Fruit fly (Drosophila melanogaster) whole organism, pupa: ENCODE measurements around the gene dysf.
A peak's percentile ranks its signal among the peaks of the same experiment; 100 is the strongest.

ENCODE experiments used
- CG10348 ChIP-seq: fragments of 200-800 bp; sonication (Bioruptor generic); IDR thresholded peaks from 2 replicates; pipeline ENCODE4 v1.3.6; 2022; ENCODE audit warnings: missing biosample characterization, missing genetic modification characterization
- CG12605 ChIP-seq: fragments of 200-800 bp; sonication (Bioruptor generic); IDR thresholded peaks from 2 replicates; pipeline ENCODE4 v1.3.6; 2022; ENCODE audit warnings: missing biosample characterization, missing genetic modification characterization
- CG13204 ChIP-seq: fragments of 200-800 bp; sonication (Bioruptor generic); optimal IDR thresholded peaks from 2 replicates; lab custom pipeline; 2018; ENCODE audit warnings: missing biosample characterization, mild to moderate bottlenecking, missing genetic modification characterization, moderate library complexity
- CG14655 ChIP-seq: fragments of 200-800 bp; sonication (Bioruptor generic); optimal IDR thresholded peaks from 3 replicates; lab custom pipeline; 2017; ENCODE audit warnings: mild to moderate bottlenecking, missing biosample characterization, missing genetic modification reagents, missing genetic modification characterization
- CG15710 ChIP-seq: fragments of 200-800 bp; sonication (Bioruptor generic); optimal IDR thresholded peaks from 2 replicates; lab custom pipeline; 2018; ENCODE audit warnings: missing biosample characterization, mild to moderate bottlenecking, missing genetic modification characterization, moderate library complexity
- CG17806 ChIP-seq: fragments of 200-800 bp; sonication (Bioruptor generic); optimal IDR thresholded peaks from 2 replicates; lab custom pipeline; 2018; ENCODE audit warnings: missing biosample characterization, mild to moderate bottlenecking, missing genetic modification characterization, moderate library complexity
- CG32121 ChIP-seq: fragments of 200-800 bp; sonication (Bioruptor generic); IDR thresholded peaks from 2 replicates; pipeline ENCODE4 v1.3.6; 2022; ENCODE audit warnings: missing biosample characterization, missing genetic modification characterization
- CG34367 ChIP-seq: fragments of 200-800 bp; sonication (Bioruptor generic); optimal IDR thresholded peaks from 2 replicates; lab custom pipeline; 2018; ENCODE audit warnings: missing biosample characterization, mild to moderate bottlenecking, missing genetic modification characterization
- CG4496 ChIP-seq: fragments of 200-800 bp; sonication (Bioruptor generic); IDR thresholded peaks from 3 replicates; pipeline ENCODE4 v1.3.6; 2022; ENCODE audit warnings: missing biosample characterization, missing genetic modification characterization
- CG8159 ChIP-seq: fragments of 200-800 bp; sonication (Bioruptor generic); optimal IDR thresholded peaks from 3 replicates; lab custom pipeline; 2018; ENCODE audit warnings: missing biosample characterization, mild to moderate bottlenecking, missing genetic modification characterization, moderate library complexity
- CG8301 ChIP-seq: fragments of 200-800 bp; sonication (Bioruptor generic); optimal IDR thresholded peaks from 2 replicates; lab custom pipeline; 2018; ENCODE audit warnings: missing biosample characterization, mild to moderate bottlenecking, missing genetic modification characterization
- CG9948 ChIP-seq: fragments of 200-800 bp; sonication (Bioruptor generic); optimal IDR thresholded peaks from 2 replicates; lab custom pipeline; 2018; ENCODE audit warnings: missing biosample characterization, mild to moderate bottlenecking, missing genetic modification characterization, moderate library complexity
- D1 ChIP-seq: fragments of 200-800 bp; sonication (Bioruptor generic); optimal IDR thresholded peaks from 2 replicates; lab custom pipeline; 2018; ENCODE audit warnings: missing biosample characterization, mild to moderate bottlenecking, missing genetic modification characterization, moderate library complexity
- EcR ChIP-seq: fragments of 200-800 bp; sonication (Bioruptor generic); optimal IDR thresholded peaks from 3 replicates; lab custom pipeline; 2019; ENCODE audit warnings: missing biosample characterization, missing genetic modification characterization, mild to moderate bottlenecking, moderate library complexity, missing genetic modification reagents
- Ets98B ChIP-seq: fragments of 200-800 bp; sonication (Bioruptor generic); IDR thresholded peaks from 2 replicates; pipeline ENCODE4 v1.3.6; 2022; ENCODE audit warnings: missing biosample characterization, missing genetic modification characterization
- Pif1A ChIP-seq: fragments of 200-800 bp; sonication (Bioruptor generic); optimal IDR thresholded peaks from 3 replicates; lab custom pipeline; 2016; ENCODE audit warnings: missing biosample characterization, missing genetic modification characterization
- Pif1B ChIP-seq: fragments of 200-800 bp; sonication (Bioruptor generic); optimal IDR thresholded peaks from 3 replicates; lab custom pipeline; 2016; ENCODE audit warnings: missing biosample characterization, missing genetic modification characterization
- Snoo ChIP-seq: fragments of 200-800 bp; sonication (Bioruptor generic); optimal IDR thresholded peaks from 3 replicates; lab custom pipeline; 2017; ENCODE audit warnings: missing biosample characterization, mild to moderate bottlenecking, missing genetic modification characterization, inconsistent platforms
- fd96Ca ChIP-seq: fragments of 200-800 bp; sonication (Bioruptor generic); IDR thresholded peaks from 3 replicates; pipeline ENCODE4 v1.3.6; 2022; ENCODE audit warnings: missing biosample characterization, missing genetic modification characterization
- gl ChIP-seq: fragments of 200-800 bp; sonication (Bioruptor generic); optimal IDR thresholded peaks from 2 replicates; lab custom pipeline; 2018; ENCODE audit warnings: missing biosample characterization, mild to moderate bottlenecking, missing genetic modification characterization
- rn ChIP-seq: fragments of 200-800 bp; sonication (Bioruptor generic); IDR thresholded peaks from 2 replicates; pipeline ENCODE4 v1.3.6; 2022; ENCODE audit warnings: missing biosample characterization, missing genetic modification characterization

The dysf gene

DNA sequence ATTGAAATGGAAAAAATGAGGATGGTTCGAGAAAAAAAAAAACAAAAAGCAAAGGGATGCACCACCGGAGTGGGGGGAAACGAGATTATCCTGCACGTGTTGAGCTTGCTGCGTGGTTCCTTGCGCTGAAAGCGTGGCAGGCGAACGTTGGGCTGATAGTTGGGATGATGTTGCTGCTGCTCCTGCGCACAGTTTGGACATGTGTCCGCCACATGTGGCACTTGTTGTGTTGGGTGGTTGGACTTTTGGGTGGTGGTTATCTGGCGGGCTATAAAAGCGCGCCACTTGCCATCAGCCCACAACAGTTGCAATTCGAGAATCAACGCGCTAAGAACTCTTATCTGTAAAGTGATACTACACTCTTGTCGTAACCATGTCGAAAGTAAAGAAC is 65.9 kb downstream of the dysf start:
- TF ChIP-seq CG10348 (GFP tag; lab: Robert Waterston, UW) (no peak), CG4496 (GFP tag; lab: Robert Waterston, UW) (no peak), CG12605 (GFP tag; lab: Robert Waterston, UW) (no peak), rn (GFP tag; lab: Robert Waterston, UW) (no peak), CG32121 (GFP tag; lab: Robert Waterston, UW) (no peak), CG8159 (tag; lab: Kevin White, UChicago) (no peak), CG8301 (no peak), EcR (no peak), fd96Ca (GFP tag; lab: Robert Waterston, UW) (no peak), Ets98B (GFP tag; lab: Robert Waterston, UW) (no peak), CG15710 (tag; lab: Kevin White, UChicago) (no peak)

- TF ChIP-seq gl (tag; lab: Kevin White, UChicago) (no peak), EcR (peak; percentile 60)
Measured at dm6 chr3R:26031968-26032610, 66.4 kb downstream of the dysf start.

- no peak for TF ChIP-seq CG9948
- no peak for TF ChIP-seq CG15710 (tag; lab: Kevin White, UChicago)
- TF ChIP-seq CG10348 (GFP tag; lab: Robert Waterston, UW) = no peak
- no peak for TF ChIP-seq Pif1B (GFP tag; lab: Kevin White, UChicago)
- TF ChIP-seq Snoo (tag; lab: Kevin White, UChicago) = no peak
- no peak for TF ChIP-seq D1 (tag; lab: Kevin White, UChicago)
- no peak for TF ChIP-seq CG8159 (tag; lab: Kevin White, UChicago)
- TF ChIP-seq CG34367 (tag; lab: Kevin White, UChicago) = no peak
- no peak for TF ChIP-seq fd96Ca (GFP tag; lab: Robert Waterston, UW)
- TF ChIP-seq gl (tag; lab: Kevin White, UChicago) = no peak
- no peak for TF ChIP-seq CG13204 (GFP tag; lab: Kevin White, UChicago)
- no peak for TF ChIP-seq Ets98B (GFP tag; lab: Robert Waterston, UW)
- TF ChIP-seq CG8301 = no peak
- no peak for TF ChIP-seq CG12605 (GFP tag; lab: Robert Waterston, UW)
- no peak for TF ChIP-seq Pif1A (GFP tag; lab: Kevin White, UChicago)
- TF ChIP-seq rn (GFP tag; lab: Robert Waterston, UW) = no peak
- no peak for TF ChIP-seq CG32121 (GFP tag; lab: Robert Waterston, UW)
- no peak for TF ChIP-seq CG17806 (tag; lab: Kevin White, UChicago)
- no peak for TF ChIP-seq CG14655 (GFP tag; lab: Kevin White, UChicago)
Measured at dm6 chr3R:26030562-26030961, 67.9 kb downstream of the dysf start.

dm6 chr3R:26027903-26028302 is 70.6 kb downstream of the dysf start:
- TF ChIP-seq Snoo (tag; lab: Kevin White, UChicago) = no peak

DNA sequence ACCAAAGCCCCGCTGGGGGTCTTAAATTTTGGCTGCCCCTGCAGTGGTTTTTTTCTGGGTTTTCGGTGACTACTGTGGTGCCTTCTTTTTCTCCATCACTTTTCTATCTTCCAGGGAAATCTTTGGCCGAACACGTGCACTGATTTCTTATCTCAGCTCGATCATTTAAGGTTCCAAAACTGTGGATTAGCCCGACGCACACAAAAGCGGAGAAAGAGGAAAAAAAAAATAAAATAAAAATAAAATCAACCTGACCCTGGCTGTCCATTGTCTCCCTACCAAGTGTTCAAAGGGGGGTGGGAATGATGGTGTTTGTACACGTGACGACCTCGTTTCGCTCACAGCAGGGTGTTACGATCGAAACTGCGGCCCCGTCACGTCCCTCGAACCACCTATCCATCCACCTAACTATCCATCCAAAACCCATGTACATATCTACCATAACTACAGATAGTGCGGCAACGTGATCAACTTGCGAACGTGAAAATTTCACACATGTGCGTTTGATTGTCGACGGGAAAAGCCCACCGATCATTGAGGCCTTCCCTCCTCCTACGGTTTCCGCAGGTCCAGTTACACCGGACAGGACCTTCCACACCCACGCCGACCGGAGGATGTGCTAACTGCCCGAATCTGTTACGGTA is 71.8 kb downstream of the dysf start:
- TF ChIP-seq fd96Ca (GFP tag; lab: Robert Waterston, UW) = no peak
- no peak for TF ChIP-seq CG9948
- TF ChIP-seq CG12605 (GFP tag; lab: Robert Waterston, UW) = no peak
